Fruit fly (Drosophila melanogaster) whole organism, embryonic: ENCODE results near the gene CG14273.

Source experiments
- Atf-2 ChIP-seq: fragments of 200-800 bp; sonication (Bioruptor generic); optimal IDR thresholded peaks from 2 replicates; lab custom pipeline; 2016; ENCODE audit warnings: missing biosample characterization, missing genetic modification characterization
- CG10462 ChIP-seq: fragments of 200-800 bp; sonication (Bioruptor generic); optimal IDR thresholded peaks from 2 replicates; lab custom pipeline; 2016; ENCODE audit warnings: missing biosample characterization, missing genetic modification characterization
- CG10565 ChIP-seq: fragments of 200-800 bp; sonication (Bioruptor generic); optimal IDR thresholded peaks from 3 replicates; lab custom pipeline; 2016; ENCODE audit warnings: missing biosample characterization, mild to moderate bottlenecking, missing genetic modification characterization
- CG11456 ChIP-seq: fragments of 200-800 bp; sonication (Bioruptor generic); IDR thresholded peaks from 3 replicates; pipeline ENCODE4 v1.3.6; 2022; ENCODE audit warnings: missing biosample characterization, missing genetic modification characterization
- CG13296 ChIP-seq: fragments of 200-800 bp; sonication (Bioruptor generic); optimal IDR thresholded peaks from 3 replicates; lab custom pipeline; 2018; ENCODE audit warnings: missing biosample characterization, mild to moderate bottlenecking, missing genetic modification characterization
- CG30403 ChIP-seq: fragments of 200-800 bp; sonication (Bioruptor generic); optimal IDR thresholded peaks from 3 replicates; lab custom pipeline; 2016; ENCODE audit warnings: missing biosample characterization, missing genetic modification characterization
- CG31365 ChIP-seq: fragments of 200-800 bp; sonication (Bioruptor generic); optimal IDR thresholded peaks from 2 replicates; lab custom pipeline; 2018; ENCODE audit warnings: missing biosample characterization, mild to moderate bottlenecking, missing genetic modification characterization
- CG3838 ChIP-seq: fragments of 200-800 bp; sonication (Bioruptor generic); optimal IDR thresholded peaks from 3 replicates; lab custom pipeline; 2016; ENCODE audit warnings: missing biosample characterization, missing genetic modification characterization
- CG4854 ChIP-seq: fragments of 200-800 bp; sonication (Bioruptor generic); optimal IDR thresholded peaks from 2 replicates; lab custom pipeline; 2016; ENCODE audit warnings: missing biosample characterization, missing genetic modification characterization, inconsistent platforms
- CG6254 ChIP-seq: fragments of 200-800 bp; sonication (Bioruptor generic); optimal IDR thresholded peaks from 3 replicates; lab custom pipeline; 2017; ENCODE audit warnings: mild to moderate bottlenecking, missing biosample characterization, missing genetic modification reagents, missing genetic modification characterization
- CG7786 ChIP-seq: fragments of 200-800 bp; sonication (Bioruptor generic); optimal IDR thresholded peaks from 2 replicates; lab custom pipeline; 2016; ENCODE audit warnings: missing biosample characterization, missing genetic modification characterization
- CG9437 ChIP-seq: fragments of 200-800 bp; sonication (Bioruptor generic); optimal IDR thresholded peaks from 2 replicates; lab custom pipeline; 2018; ENCODE audit warnings: missing biosample characterization, mild to moderate bottlenecking, missing genetic modification characterization
- CG9876 ChIP-seq: fragments of 200-800 bp; sonication (Bioruptor generic); optimal IDR thresholded peaks from 2 replicates; lab custom pipeline; 2016; ENCODE audit warnings: missing biosample characterization, missing genetic modification characterization
- Dad ChIP-seq: fragments of 200-800 bp; sonication (Bioruptor generic); optimal IDR thresholded peaks from 3 replicates; lab custom pipeline; 2016; ENCODE audit warnings: missing biosample characterization, missing genetic modification characterization
- Doc3 ChIP-seq: fragments of 200-800 bp; sonication (Bioruptor generic); IDR thresholded peaks from 3 replicates; pipeline ENCODE4 v1.3.6; 2022; ENCODE audit warnings: missing biosample characterization, missing genetic modification characterization; ENCODE audit not compliant: partially characterized antibody
- ERR ChIP-seq: fragments of 200-800 bp; sonication (Bioruptor generic); optimal IDR thresholded peaks from 2 replicates; lab custom pipeline; 2016; ENCODE audit warnings: missing biosample characterization, missing genetic modification characterization
- Elba2 ChIP-seq: fragments of 200-800 bp; sonication (Bioruptor generic); optimal IDR thresholded peaks from 3 replicates; lab custom pipeline; 2016; ENCODE audit warnings: missing biosample characterization, missing genetic modification characterization
- HLH3B ChIP-seq: fragments of 200-800 bp; sonication (Bioruptor generic); IDR thresholded peaks from 2 replicates; pipeline ENCODE4 v1.3.6; 2022; ENCODE audit warnings: missing biosample characterization, missing genetic modification characterization
- Hey ChIP-seq: fragments of 200-800 bp; sonication (Bioruptor generic); optimal IDR thresholded peaks from 3 replicates; lab custom pipeline; 2018; ENCODE audit warnings: missing biosample characterization, mild to moderate bottlenecking, missing genetic modification characterization
- Hr3 ChIP-seq: fragments of 200-800 bp; sonication (Bioruptor generic); optimal IDR thresholded peaks from 3 replicates; lab custom pipeline; 2016; ENCODE audit warnings: missing biosample characterization, missing genetic modification characterization
- Hr78 ChIP-seq, 2 experiments: fragments of 200-800 bp in 1 of 2; fragments of >200 bp in 1 of 2; sonication (Bioruptor generic) in 1 of 2; optimal IDR thresholded peaks; 2 replicates each; lab custom pipeline; 2017 to 2019; ENCODE audit warnings: missing biosample characterization in 2 of 2, missing genetic modification characterization in 2 of 2, mild to moderate bottlenecking in 1 of 2, moderate library complexity in 1 of 2
- Jarid2 ChIP-seq: fragments of 200-800 bp; sonication (Bioruptor generic); optimal IDR thresholded peaks from 3 replicates; lab custom pipeline; 2017; ENCODE audit warnings: mild to moderate bottlenecking, missing biosample characterization, missing genetic modification reagents, missing genetic modification characterization
- Sry-δ ChIP-seq: fragments of 200-800 bp; sonication (Bioruptor generic); optimal IDR thresholded peaks from 2 replicates; lab custom pipeline; 2016; ENCODE audit warnings: missing biosample characterization, missing genetic modification characterization
- Trl ChIP-seq, 3 experiments: fragments of >200 bp in 2 of 3; fragments of 200-800 bp in 1 of 3; sonication (Bioruptor generic) in 1 of 3; optimal IDR thresholded peaks; 2 replicates in 1 of 3; 3 replicates in 2 of 3; lab custom pipeline; 2016 to 2017; ENCODE audit warnings: missing biosample characterization in 1 of 3, missing genetic modification characterization in 1 of 3
- abd-A ChIP-seq: fragments of 200-800 bp; sonication (Bioruptor generic); optimal IDR thresholded peaks from 3 replicates; lab custom pipeline; 2019; ENCODE audit warnings: missing biosample characterization, mild to moderate bottlenecking, missing genetic modification characterization, moderate library complexity
- ash1 ChIP-seq: fragments of 200-800 bp; sonication (Bioruptor generic); optimal IDR thresholded peaks from 2 replicates; lab custom pipeline; 2018; ENCODE audit warnings: missing biosample characterization, mild to moderate bottlenecking, missing genetic modification characterization
- crc ChIP-seq: fragments of 200-800 bp; sonication (Bioruptor generic); optimal IDR thresholded peaks from 2 replicates; lab custom pipeline; 2016; ENCODE audit warnings: missing biosample characterization, missing genetic modification characterization
- cwo ChIP-seq: fragments of 200-800 bp; sonication (Bioruptor generic); optimal IDR thresholded peaks from 3 replicates; lab custom pipeline; 2017; ENCODE audit warnings: missing biosample characterization, missing genetic modification characterization, mild to moderate bottlenecking, moderate library complexity, missing genetic modification reagents
- dan ChIP-seq: fragments of 200-800 bp; sonication (Bioruptor generic); IDR thresholded peaks from 2 replicates; pipeline ENCODE4 v1.3.6; 2022; ENCODE audit warnings: missing biosample characterization, missing genetic modification characterization
- emc ChIP-seq: fragments of 200-800 bp; sonication (Bioruptor generic); optimal IDR thresholded peaks from 2 replicates; lab custom pipeline; 2016; ENCODE audit warnings: missing biosample characterization, missing genetic modification characterization
- exex ChIP-seq: fragments of 200-800 bp; sonication (Bioruptor generic); optimal IDR thresholded peaks from 4 replicates; lab custom pipeline; 2018; ENCODE audit warnings: missing biosample characterization, mild to moderate bottlenecking, missing genetic modification characterization, moderate library complexity
- gce ChIP-seq: fragments of 200-800 bp; sonication (Bioruptor generic); IDR thresholded peaks from 3 replicates; pipeline ENCODE4 v1.3.6; 2022; ENCODE audit warnings: missing biosample characterization, missing genetic modification characterization
- insv ChIP-seq, 2 experiments: fragments of 200-800 bp; sonication (Bioruptor generic); optimal IDR thresholded peaks; 3 replicates each; lab custom pipeline; 2016 to 2018; ENCODE audit warnings: missing biosample characterization in 2 of 2, missing genetic modification characterization in 2 of 2
- lilli ChIP-seq: fragments of 200-800 bp; sonication (Bioruptor generic); optimal IDR thresholded peaks from 3 replicates; lab custom pipeline; 2016; ENCODE audit warnings: missing biosample characterization, missing genetic modification characterization
- nau ChIP-seq: fragments of 200-800 bp; sonication (Bioruptor generic); optimal IDR thresholded peaks from 3 replicates; lab custom pipeline; 2017; ENCODE audit warnings: missing biosample characterization, mild to moderate bottlenecking, missing genetic modification characterization, missing genetic modification reagents
- nerfin-2 ChIP-seq: fragments of 200-800 bp; sonication (Bioruptor generic); IDR thresholded peaks from 2 replicates; pipeline ENCODE4 v1.3.6; 2022; ENCODE audit warnings: missing biosample characterization, missing genetic modification characterization; ENCODE audit not compliant: partially characterized antibody
- otp ChIP-seq: fragments of 200-800 bp; sonication (Bioruptor generic); IDR thresholded peaks from 3 replicates; pipeline ENCODE4, ENCODE4 v1.3.6; 2022; ENCODE audit warnings: missing biosample characterization, missing genetic modification characterization
- pita ChIP-seq: fragments of 200-800 bp; sonication (Bioruptor generic); optimal IDR thresholded peaks from 2 replicates; lab custom pipeline; 2017; ENCODE audit warnings: missing biosample characterization, mild to moderate bottlenecking, missing genetic modification characterization
- prd ChIP-seq, 3 experiments: fragments of >200 bp in 2 of 3; fragments of 200-800 bp in 1 of 3; sonication (Bioruptor generic) in 1 of 3; optimal IDR thresholded peaks in 2 of 3; IDR thresholded peaks in 1 of 3; 2 replicates in 2 of 3; 3 replicates in 1 of 3; pipeline versions ENCODE4 v1.3.6 to Lab custom; 2017 to 2022; ENCODE audit warnings: missing biosample characterization in 1 of 3, missing genetic modification characterization in 1 of 3
- rib ChIP-seq: fragments of 200-800 bp; sonication (Bioruptor generic); IDR thresholded peaks from 2 replicates; pipeline ENCODE4 v1.3.6; 2022; ENCODE audit warnings: missing biosample characterization, missing genetic modification characterization
- sens ChIP-seq: fragments of 200-800 bp; sonication (Bioruptor generic); peaks from one replicate; lab custom pipeline; 2016; ENCODE audit warnings: missing biosample characterization, missing genetic modification characterization
- slp2 ChIP-seq: fragments of 200-800 bp; sonication (Bioruptor generic); optimal IDR thresholded peaks from 2 replicates; lab custom pipeline; 2016; ENCODE audit warnings: missing biosample characterization, missing genetic modification characterization
- sna ChIP-seq: fragments of 200-800 bp; sonication (Bioruptor generic); IDR thresholded peaks from 2 replicates; pipeline ENCODE4 v1.3.6; 2022; ENCODE audit warnings: missing biosample characterization, missing genetic modification characterization; ENCODE audit not compliant: partially characterized antibody
- tio ChIP-seq: fragments of 200-800 bp; sonication (Bioruptor generic); optimal IDR thresholded peaks from 2 replicates; lab custom pipeline; 2017; ENCODE audit warnings: missing biosample characterization, missing genetic modification characterization, inconsistent platforms
- unc-4 ChIP-seq: fragments of 200-800 bp; sonication (Bioruptor generic); IDR thresholded peaks from 2 replicates; pipeline ENCODE4 v1.3.6; 2022; ENCODE audit warnings: missing biosample characterization, missing genetic modification characterization; ENCODE audit not compliant: partially characterized antibody
- wor ChIP-seq: fragments of 200-800 bp; sonication (Bioruptor generic); IDR thresholded peaks from 2 replicates; pipeline ENCODE4 v1.3.6; 2022; ENCODE audit warnings: missing biosample characterization, missing genetic modification characterization

Gene CG14273

DNA sequence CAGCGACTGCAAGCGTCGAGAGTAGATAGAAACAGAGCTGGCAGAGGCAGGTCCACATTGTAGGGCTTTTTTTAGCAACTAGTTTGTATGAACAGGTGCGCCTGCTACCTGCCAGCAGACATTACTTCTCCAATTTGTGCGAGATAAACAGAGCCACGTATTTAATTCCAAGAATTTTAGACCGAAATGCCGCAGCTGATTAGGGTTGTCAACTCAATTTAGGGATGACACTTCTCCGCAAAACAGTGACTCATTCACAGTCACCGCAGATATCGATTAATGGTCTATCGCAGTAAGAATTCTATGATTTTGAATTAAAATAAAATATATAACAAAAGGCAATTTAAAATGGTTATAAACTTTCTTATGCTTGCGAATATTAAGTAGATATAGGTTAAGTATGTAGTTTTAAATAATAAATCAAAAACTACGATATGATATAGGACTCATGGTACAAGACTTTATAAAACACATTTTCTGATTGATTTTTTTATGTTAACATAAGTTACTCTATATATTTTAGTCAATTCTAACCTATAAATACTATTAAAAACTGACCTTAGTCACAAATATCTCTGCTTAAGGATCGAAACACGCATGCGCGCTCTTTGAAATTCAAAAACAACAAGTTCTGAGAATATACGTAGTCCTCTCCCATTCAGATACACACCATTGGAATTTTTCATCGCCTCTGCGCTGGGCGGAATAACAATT, 39.6 kb upstream of the CG14273 start, which contains the start of the genes wol and Scgalpha (continued):
- TF ChIP-seq Doc3 (peak; percentile 52; the same call in 2 of the 3 replicates), CG3838 (GFP tag; lab: Kevin White, UChicago) (no peak), emc (GFP tag; lab: Kevin White, UChicago) (no peak), exex (tag; lab: Kevin White, UChicago) (no peak), Sry-δ (peak; percentile 81), Hr78 (GFP tag; optimal IDR thresholded peaks at IDR 0.05; lab: Kevin White, UChicago) (no peak), CG13296 (GFP tag; lab: Kevin White, UChicago) (no peak), prd (optimal IDR thresholded peaks at IDR 0.05; lab: Kevin White, UChicago) (no peak), prd (GFP tag; IDR thresholded peaks at IDR 0.05; lab: Robert Waterston, UW) (no peak), CG9876 (GFP tag; lab: Kevin White, UChicago) (no peak), nau (GFP tag; lab: Kevin White, UChicago) (no peak), CG31365 (tag; lab: Kevin White, UChicago) (no peak)

DNA sequence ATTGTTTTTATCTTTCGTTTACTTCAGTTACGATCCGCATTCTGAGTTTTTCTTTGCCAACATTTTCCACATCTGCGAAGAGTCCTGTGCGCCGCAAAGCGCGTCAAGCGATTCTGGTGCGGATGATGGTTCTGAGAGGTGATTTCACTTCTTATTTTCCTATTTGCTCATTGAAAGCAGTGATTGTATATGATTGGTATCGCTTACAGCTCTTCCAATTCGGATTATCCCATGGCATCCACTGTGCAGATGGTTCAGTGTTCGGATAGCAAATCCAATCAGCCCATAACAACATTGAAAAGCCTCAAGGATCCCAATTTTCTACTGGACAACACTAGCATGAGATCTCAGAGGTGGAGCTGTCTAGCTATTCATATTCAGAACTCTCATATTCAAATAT, 37.9 kb upstream of the CG14273 start:
- peak; percentile 96 for TF ChIP-seq Elba2 (GFP tag; lab: Kevin White, UChicago)
- TF ChIP-seq sens = peak; percentile 32
- TF ChIP-seq ERR = no peak
- 0 out of 2 replicates have a peak, but pooled peaks have one; percentile 16 for TF ChIP-seq HLH3B
- TF ChIP-seq insv (GFP tag; optimal IDR thresholded peaks at IDR 0.05; lab: Kevin White, UChicago) = peak in 1 of 2 experiments; percentile 90

DNA sequence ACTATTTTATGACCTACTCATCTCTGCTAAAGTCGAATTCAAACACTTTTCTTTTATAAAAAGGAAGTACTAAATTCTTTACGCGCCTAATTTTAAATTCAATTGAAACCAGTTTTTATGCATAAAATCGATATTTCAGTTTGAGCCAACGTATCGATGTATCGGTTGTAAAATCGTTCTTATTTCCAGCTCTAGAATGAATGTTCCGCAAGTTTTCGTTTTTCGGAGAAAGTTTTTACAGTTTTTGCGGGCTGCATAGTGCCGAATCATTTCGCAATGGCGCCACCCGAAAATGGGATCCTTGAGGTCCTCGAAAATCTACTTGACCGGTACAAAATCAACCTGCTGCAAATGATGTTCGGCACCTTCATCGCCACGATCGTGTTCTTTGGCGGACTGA, 37.1 kb upstream of the CG14273 start, which contains the start of gene CG7840:
CG7840 (plus strand) TSS at position 178 of the 400 bp plus-strand sequence.
- TF ChIP-seq CG30403 (GFP tag; lab: Kevin White, UChicago) (no peak), ash1 (GFP tag; lab: Kevin White, UChicago) (no peak), sna (GFP tag; lab: Robert Waterston, UW) (peak; percentile 82), Elba2 (GFP tag; lab: Kevin White, UChicago) (no peak), unc-4 (GFP tag; lab: Robert Waterston, UW) (peak; percentile 95), pita (GFP tag; lab: Kevin White, UChicago) (no peak), CG11456 (no peak), abd-A (tag; lab: Kevin White, UChicago) (no peak), CG10462 (GFP tag; lab: Kevin White, UChicago) (no peak), slp2 (GFP tag; lab: Kevin White, UChicago) (no peak), Dad (GFP tag; lab: Kevin White, UChicago) (no peak), CG4854 (GFP tag; lab: Kevin White, UChicago) (no peak), Hey (no peak), cwo (no peak), nerfin-2 (GFP tag; lab: Robert Waterston, UW) (peak; percentile 78), wor (no peak), rib (no peak), Trl (optimal IDR thresholded peaks at IDR 0.05; lab: Kevin White, UChicago) (no peak), Trl (GFP tag; optimal IDR thresholded peaks at IDR 0.05; lab: Kevin White, UChicago) (no peak), crc (GFP tag; lab: Kevin White, UChicago) (no peak), CG7786 (GFP tag; lab: Kevin White, UChicago) (no peak), Jarid2 (GFP tag; lab: Kevin White, UChicago) (no peak), tio (no peak), CG10565 (GFP tag; lab: Kevin White, UChicago) (no peak), ERR (no peak), CG6254 (GFP tag; lab: Kevin White, UChicago) (no peak), otp (GFP tag; lab: Robert Waterston, UW) (no peak), dan (no peak), Hr3 (no peak), Atf-2 (GFP tag; lab: Kevin White, UChicago) (no peak), lilli (GFP tag; lab: Kevin White, UChicago) (no peak), gce (GFP tag; lab: Robert Waterston, UW) (no peak), CG9437 (no peak)
